Worm (Caenorhabditis elegans) whole organism, L2 larva: ENCODE results near the gene F08G12.3.

Experiments
- nhr-25 ChIP-seq: fragments of 150-350 bp; sonication (generic microtip); optimal IDR thresholded peaks from 3 replicates; lab custom pipeline; 2014; ENCODE audit warnings: missing biosample characterization, missing genetic modification characterization
- snpc-4 ChIP-seq: fragments of 150-350 bp; optimal IDR thresholded peaks from 2 replicates; lab custom pipeline; 2014; ENCODE audit warnings: missing biosample characterization, missing genetic modification characterization

DNA sequence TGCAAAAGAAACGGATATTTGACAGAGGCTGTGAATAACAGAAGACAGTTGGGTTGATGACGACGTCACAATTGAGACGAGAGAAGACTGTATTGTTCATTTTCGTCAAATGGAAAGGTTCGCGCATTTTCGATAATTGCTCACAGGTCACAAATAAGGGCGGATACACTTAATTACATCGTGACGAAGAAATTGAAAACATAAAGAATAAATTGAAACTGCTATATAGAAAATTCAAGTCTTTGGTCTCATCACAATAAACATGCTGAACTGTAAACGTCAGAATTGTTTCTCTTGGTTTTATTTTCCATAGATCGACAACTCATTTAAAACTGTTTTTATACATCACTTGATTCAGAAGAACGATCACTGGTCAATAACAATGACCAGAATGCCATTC, 26.8 kb downstream of the F08G12.3 start, which contains the start of gene ZK455.5:
- TF ChIP-seq nhr-25 (no peak), snpc-4 (tag; lab: Kevin White, UChicago) (no peak)
